Worm (Caenorhabditis elegans): ENCODE data around the gene cest-25.

Gene cest-25

DNA sequence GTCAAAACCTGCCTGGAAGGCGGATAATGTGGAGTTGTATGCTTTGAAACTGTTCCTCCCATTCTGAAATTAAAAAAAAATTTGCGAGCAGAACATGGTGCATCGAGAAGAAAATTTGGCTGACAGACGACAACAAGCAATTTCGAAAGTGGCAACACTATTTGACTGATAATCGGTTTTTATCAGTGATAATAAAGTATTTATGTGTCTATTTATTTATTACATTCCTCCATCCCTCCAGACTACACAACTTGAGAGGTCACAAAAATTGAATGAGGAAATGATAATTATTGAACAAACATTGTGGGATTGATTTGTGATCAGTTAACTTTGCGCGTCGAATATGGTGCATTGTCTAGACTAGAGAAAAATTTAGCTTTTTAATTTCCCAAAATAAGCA, at the start of gene cest-25:
Gene cest-25 (minus strand): TSS at position 63 of the 400 bp plus-strand sequence.
- no peak for TF ChIP-seq mml-1 (tag; optimal IDR thresholded peaks at IDR 0.05)
- peak; percentile 50 for TF ChIP-seq jun-1 (tag; optimal IDR thresholded peaks at IDR 0.05)
- TF ChIP-seq pha-4 (tag; optimal IDR thresholded peaks at IDR 0.05), result peak; percentile 18
- TF ChIP-seq pqm-1 (tag; optimal IDR thresholded peaks at IDR 0.05), result peak; percentile 81
- no peak for TF ChIP-seq unc-39 (tag; optimal IDR thresholded peaks at IDR 0.05)
- no peak for TF ChIP-seq ztf-4 (tag; optimal IDR thresholded peaks at IDR 0.05)
- peak; percentile 93 for TF ChIP-seq elt-2 (tag; optimal IDR thresholded peaks at IDR 0.05)

ce11 chrIII:2787979-2788491, 48.7 kb upstream of the cest-25 start, which contains the start of gene tbcc-1:
Gene tbcc-1 (plus strand): TSS chrIII:2788441.
- TF ChIP-seq ztf-11 (tag; optimal IDR thresholded peaks at IDR 0.05), result no peak
- TF ChIP-seq elt-1 (tag; optimal IDR thresholded peaks at IDR 0.05), result no peak
- no peak for TF ChIP-seq sea-2 (GFP tag; optimal IDR thresholded peaks at IDR 0.05)
- no peak for TF ChIP-seq lsy-12 (tag; optimal IDR thresholded peaks at IDR 0.05)
- TF ChIP-seq ceh-82 (tag; optimal IDR thresholded peaks at IDR 0.05), result no peak
- no peak for TF ChIP-seq skn-1 (tag; optimal IDR thresholded peaks at IDR 0.05)
- no peak for TF ChIP-seq eor-1 (tag; optimal IDR thresholded peaks at IDR 0.05)
- no peak for TF ChIP-seq nhr-77 (tag; optimal IDR thresholded peaks at IDR 0.05)
- TF ChIP-seq fos-1 (tag; optimal IDR thresholded peaks at IDR 0.05), result no peak
- TF ChIP-seq nhr-23 (tag; optimal IDR thresholded peaks at IDR 0.05), result no peak
- no peak for TF ChIP-seq mml-1 (tag; optimal IDR thresholded peaks at IDR 0.05)
- no peak for TF ChIP-seq tbx-2 (tag; optimal IDR thresholded peaks at IDR 0.05)
- TF ChIP-seq nhr-67 (tag; optimal IDR thresholded peaks at IDR 0.05), result no peak
- TF ChIP-seq pha-4 (tag; optimal IDR thresholded peaks at IDR 0.05), result no peak
- TF ChIP-seq zag-1 (tag; optimal IDR thresholded peaks at IDR 0.05), result no peak

- TF ChIP-seq nhr-28 (tag; optimal IDR thresholded peaks at IDR 0.05), result no peak
- TF ChIP-seq ama-1 (optimal IDR thresholded peaks at IDR 0.05), result peak; percentile 73
Observed at ce11 chrIII:2786740-2787139, 47.4 kb upstream of the cest-25 start, which contains the start of gene nduc-2. Gene nduc-2 (plus strand): TSS chrIII:2786852.

DNA sequence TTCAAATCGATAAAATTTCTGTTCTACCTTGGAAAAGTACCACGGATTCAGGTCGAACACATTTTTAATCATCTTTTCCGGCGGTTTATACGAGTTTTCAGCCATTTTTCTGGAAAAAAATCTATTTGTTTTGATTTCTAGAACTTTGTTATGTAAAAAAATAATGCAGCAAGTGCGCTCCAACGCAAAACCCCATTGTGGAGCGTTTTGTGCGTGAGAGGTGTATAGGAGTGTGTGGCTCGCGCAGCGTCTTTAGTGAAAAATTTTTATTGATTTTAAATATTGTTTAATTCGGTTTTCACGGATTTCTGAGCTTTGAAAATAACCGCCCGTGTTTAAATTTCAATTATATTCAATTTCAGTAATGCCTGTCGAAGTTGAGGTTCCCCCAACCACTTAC, 46.5 kb upstream of the cest-25 start, which contains the start of gene Y71H2AM.20:
Gene Y71H2AM.20 (minus strand): TSS at position 109 of the 400 bp plus-strand sequence.
- peak; percentile 83 for TF ChIP-seq nhr-11 (tag; optimal IDR thresholded peaks at IDR 0.05)
- no peak for TF ChIP-seq nhr-237 (tag; optimal IDR thresholded peaks at IDR 0.05)
- peak; percentile 81 for TF ChIP-seq egl-27 (tag; optimal IDR thresholded peaks at IDR 0.05)
- peak; percentile 91 for TF ChIP-seq jun-1 (tag; optimal IDR thresholded peaks at IDR 0.05)
- peak; percentile 76 for TF ChIP-seq tbx-2 (tag; optimal IDR thresholded peaks at IDR 0.05)
- TF ChIP-seq snpc-4 (tag; optimal IDR thresholded peaks at IDR 0.05), result peak; percentile 97
- TF ChIP-seq ceh-9 (tag; optimal IDR thresholded peaks at IDR 0.05), result no peak
- TF ChIP-seq elt-2 (tag; optimal IDR thresholded peaks at IDR 0.05), result peak; percentile 82
- peak; percentile 97 for TF ChIP-seq nhr-23 (tag; optimal IDR thresholded peaks at IDR 0.05)
- TF ChIP-seq nhr-76 (tag; optimal IDR thresholded peaks at IDR 0.05), result peak; percentile 60
- no peak for TF ChIP-seq eor-1 (tag; optimal IDR thresholded peaks at IDR 0.05)
- TF ChIP-seq nhr-77 (tag; optimal IDR thresholded peaks at IDR 0.05), result peak; percentile 72
- TF ChIP-seq ceh-28 (tag; optimal IDR thresholded peaks at IDR 0.05), result peak; percentile 88
- peak; percentile 82 for TF ChIP-seq egl-5 (tag; optimal IDR thresholded peaks at IDR 0.05)
- TF ChIP-seq fkh-2 (tag; optimal IDR thresholded peaks at IDR 0.05), result peak; percentile 23
- TF ChIP-seq nhr-28 (tag; optimal IDR thresholded peaks at IDR 0.05), result no peak
- peak; percentile 51 for TF ChIP-seq elt-1 (tag; optimal IDR thresholded peaks at IDR 0.05)
- TF ChIP-seq unc-39 (tag; optimal IDR thresholded peaks at IDR 0.05), result no peak
- peak; percentile 92 for TF ChIP-seq skn-1 (tag; optimal IDR thresholded peaks at IDR 0.05)
- TF ChIP-seq fkh-10 (GFP tag; optimal IDR thresholded peaks at IDR 0.05), result peak; percentile 91
- TF ChIP-seq hmg-11 (tag; optimal IDR thresholded peaks at IDR 0.05), result peak; percentile 88
- peak; percentile 92 for TF ChIP-seq nhr-25 (tag; optimal IDR thresholded peaks at IDR 0.05)
- TF ChIP-seq zag-1 (tag; optimal IDR thresholded peaks at IDR 0.05), result no peak
- TF ChIP-seq elt-3 (tag; optimal IDR thresholded peaks at IDR 0.05), result peak in 2 of 3 experiments; percentile 35 to 44
- peak; percentile 56 for TF ChIP-seq ceh-82 (tag; optimal IDR thresholded peaks at IDR 0.05)
- no peak for TF ChIP-seq sea-2 (GFP tag; optimal IDR thresholded peaks at IDR 0.05)
- peak; percentile 100 for TF ChIP-seq pha-4 (tag; optimal IDR thresholded peaks at IDR 0.05)
- no peak for TF ChIP-seq daf-12 (tag; optimal IDR thresholded peaks at IDR 0.05)
- peak; percentile 44 for TF ChIP-seq ztf-11 (tag; optimal IDR thresholded peaks at IDR 0.05)
- TF ChIP-seq ztf-4 (tag; optimal IDR thresholded peaks at IDR 0.05), result peak; percentile 75
- TF ChIP-seq nhr-43 (tag; optimal IDR thresholded peaks at IDR 0.05; ENCODE audit: poor library complexity, severe bottlenecking), result peak; percentile 68
- peak; percentile 24 for TF ChIP-seq nhr-67 (tag; optimal IDR thresholded peaks at IDR 0.05)
- TF ChIP-seq R02D3.7 (tag; optimal IDR thresholded peaks at IDR 0.05), result peak; percentile 83
- peak; percentile 73 for TF ChIP-seq unc-62 (GFP tag; optimal IDR thresholded peaks at IDR 0.05)
- peak; percentile 100 for TF ChIP-seq lin-15B (tag; optimal IDR thresholded peaks at IDR 0.05)
- TF ChIP-seq nfya-1 (tag; optimal IDR thresholded peaks at IDR 0.05; ENCODE audit: insufficient read depth), result peak; percentile 97
- no peak for TF ChIP-seq ama-1 (optimal IDR thresholded peaks at IDR 0.05)
- peak; percentile 81 for TF ChIP-seq pqm-1 (tag; optimal IDR thresholded peaks at IDR 0.05)
- TF ChIP-seq lin-39 (tag; optimal IDR thresholded peaks at IDR 0.05), result peak; percentile 98
- TF ChIP-seq ZK546.5 (tag; optimal IDR thresholded peaks at IDR 0.05), result peak; percentile 10
- no peak for TF ChIP-seq mml-1 (tag; optimal IDR thresholded peaks at IDR 0.05)
- peak; percentile 91 for TF ChIP-seq lsy-12 (tag; optimal IDR thresholded peaks at IDR 0.05)
- TF ChIP-seq fos-1 (tag; optimal IDR thresholded peaks at IDR 0.05), result peak; percentile 90

Data from whole organism, L3 larva.